Worm (Caenorhabditis elegans) whole organism, L4 larva: Measurements from ENCODE around the gene nhr-288.

Source experiments
- daf-19 ChIP-seq: fragments of 200-800 bp; sonication (Bioruptor generic); conservative IDR thresholded peaks from 2 replicates; pipeline ENCODE4 v1.3.6; 2022; ENCODE audit warnings: missing genetic modification characterization, missing compliant biosample characterization
- dpl-1 ChIP-seq: fragments of 150-350 bp; optimal IDR thresholded peaks from 2 replicates; lab custom pipeline; 2014; ENCODE audit warnings: missing biosample characterization, missing genetic modification reagents, missing genetic modification characterization
- lin-13 ChIP-seq: fragments of 150-350 bp; optimal IDR thresholded peaks from 2 replicates; lab custom pipeline; 2014; ENCODE audit warnings: missing biosample characterization, missing genetic modification reagents, missing genetic modification characterization
- lir-3 ChIP-seq: sonication (generic microtip); optimal IDR thresholded peaks from 2 replicates; lab custom pipeline; 2016; ENCODE audit warnings: mild to moderate bottlenecking, missing genetic modification characterization, missing compliant biosample characterization
- mdt-29 ChIP-seq: fragments of 200-800 bp; sonication (Bioruptor generic); IDR thresholded peaks from 2 replicates; pipeline ENCODE4 v1.3.6; 2022; ENCODE audit warnings: missing genetic modification reagents, missing genetic modification characterization, missing compliant biosample characterization
- pha-4 ChIP-seq, 2 experiments: fragments of 150-350 bp in 1 of 2; fragments of 200-800 bp in 1 of 2; sonication (Bioruptor generic) in 1 of 2; IDR thresholded peaks in 1 of 2; optimal IDR thresholded peaks in 1 of 2; 2 replicates each; pipeline versions ENCODE4 v1.3.6 to Lab custom; 2014 to 2022; ENCODE audit warnings: missing genetic modification characterization in 2 of 2, missing genetic modification reagents in 2 of 2, missing biosample characterization in 1 of 2, missing compliant biosample characterization in 1 of 2
- snpc-4 ChIP-seq: fragments of 150-350 bp; optimal IDR thresholded peaks from 2 replicates; lab custom pipeline; 2014; ENCODE audit warnings: missing biosample characterization, missing genetic modification characterization
- unc-130 ChIP-seq: sonication (generic microtip); optimal IDR thresholded peaks from 2 replicates; lab custom pipeline; 2016; ENCODE audit warnings: missing genetic modification reagents, missing genetic modification characterization, missing compliant biosample characterization
- zag-1 ChIP-seq: fragments of 150-350 bp; optimal IDR thresholded peaks from 2 replicates; lab custom pipeline; 2014; ENCODE audit warnings: missing biosample characterization, missing genetic modification characterization
- ztf-11 ChIP-seq: fragments of 150-350 bp; optimal IDR thresholded peaks from 2 replicates; lab custom pipeline; 2014; ENCODE audit warnings: missing biosample characterization, missing genetic modification characterization

- TF ChIP-seq snpc-4 (tag; lab: Kevin White, UChicago) (no peak), unc-130 (GFP tag; lab: Kevin White, UChicago) (no peak), mdt-29 (GFP tag; lab: Robert Waterston, UW) (no peak), lir-3 (tag; lab: Kevin White, UChicago) (no peak), dpl-1 (GFP tag; lab: Kevin White, UChicago) (no peak), ztf-11 (tag; lab: Kevin White, UChicago) (no peak), daf-19 (GFP tag; lab: Robert Waterston, UW) (no peak), zag-1 (no peak), lin-13 (GFP tag; lab: Kevin White, UChicago) (no peak), pha-4 (GFP tag; IDR thresholded peaks at IDR 0.05; lab: Robert Waterston, UW) (no peak), pha-4 (tag; optimal IDR thresholded peaks at IDR 0.05; lab: Kevin White, UChicago) (no peak)
Observed at ce11 chrV:18412887-18413286, 30.4 kb upstream of the nhr-288 start, which contains the start of gene ZK262.2.
